Fruit fly (Drosophila melanogaster): ENCODE data around the gene CG9801.

CG9801 gene

DNA sequence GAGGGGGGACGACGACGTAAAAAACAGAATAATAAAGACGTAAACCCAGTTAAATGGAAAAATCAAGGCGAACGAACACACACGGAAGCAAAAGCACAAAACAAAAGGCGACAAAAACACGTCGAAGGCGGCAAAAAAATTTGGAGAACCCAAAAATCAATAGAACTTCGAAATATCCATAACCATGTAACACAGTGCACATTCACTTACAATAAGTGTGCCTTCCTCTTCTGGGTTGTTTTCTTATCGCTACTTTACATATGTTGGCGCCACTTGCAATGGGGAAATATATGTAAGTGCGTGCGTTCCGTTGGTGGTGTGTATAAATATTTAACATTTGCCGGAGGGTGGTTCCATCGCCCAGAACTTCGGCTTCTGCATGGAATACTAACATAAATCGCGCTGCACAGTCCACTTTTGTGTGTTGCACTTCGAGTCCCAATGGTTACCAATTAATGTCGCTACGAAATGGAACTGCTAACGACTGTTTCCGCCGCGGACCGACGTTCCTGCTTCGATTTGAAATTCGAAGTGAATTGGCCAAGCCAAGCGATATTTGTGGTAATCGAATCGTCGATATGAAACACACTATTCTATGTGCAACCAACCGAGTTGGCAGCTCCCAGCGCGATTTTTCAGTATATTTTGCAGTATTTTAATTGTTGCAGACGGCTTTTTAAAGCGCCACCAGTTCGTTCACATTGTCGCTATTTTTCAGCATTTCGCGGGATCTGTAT, at the start of gene CG9801, which contains the start of gene Nasp:
CG9801 (minus strand) TSS at position 542 of the 737 bp plus-strand sequence.
Nasp (plus strand) TSS at position 665 of the 737 bp plus-strand sequence.
- TF ChIP-seq CG7372 (GFP tag; IDR thresholded peaks at IDR 0.05) (no peak), cwo (GFP tag; optimal IDR thresholded peaks at IDR 0.05) (no peak), MBD-R2 (GFP tag; IDR thresholded peaks at IDR 0.05) (peak; percentile 77), dimm (GFP tag; IDR thresholded peaks at IDR 0.05) (no peak), CG5245 (GFP tag; optimal IDR thresholded peaks at IDR 0.05) (peak; percentile 7), B-H2 (GFP tag; optimal IDR thresholded peaks at IDR 0.05) (no peak), unc-4 (GFP tag; IDR thresholded peaks at IDR 0.05; ENCODE audit: partially characterized antibody) (peak; percentile 74), CG6765 (GFP tag; optimal IDR thresholded peaks at IDR 0.05) (peak; percentile 7), Sry-δ (GFP tag; optimal IDR thresholded peaks at IDR 0.05) (peak; percentile 83), hb (GFP tag; IDR thresholded peaks at IDR 0.05; ENCODE audit: partially characterized antibody) (peak; percentile 63; the same call in 2 of the 3 replicates), CG14667 (GFP tag; IDR thresholded peaks at IDR 0.05) (no peak), CG18619 (GFP tag; optimal IDR thresholded peaks at IDR 0.05) (no peak), HHEX (GFP tag; optimal IDR thresholded peaks at IDR 0.05) (no peak), CG2889 (GFP tag; IDR thresholded peaks at IDR 0.05) (no peak), CG9797 (GFP tag; optimal IDR thresholded peaks at IDR 0.05) (peak; percentile 94), dmrt99B (tag; optimal IDR thresholded peaks at IDR 0.05) (peak; percentile 21), bowl (GFP tag; IDR thresholded peaks at IDR 0.05) (no peak), Camta (GFP tag; optimal IDR thresholded peaks at IDR 0.05) (no peak), CoRest (tag; optimal IDR thresholded peaks at IDR 0.05) (peak; percentile 44), CG6254 (GFP tag; optimal IDR thresholded peaks at IDR 0.05) (peak; percentile 21), emc (GFP tag; optimal IDR thresholded peaks at IDR 0.05) (no peak), CG3281 (GFP tag; optimal IDR thresholded peaks at IDR 0.05) (peak; percentile 11), CG13775 (GFP tag; optimal IDR thresholded peaks at IDR 0.05) (peak; percentile 31), Myb (GFP tag; optimal IDR thresholded peaks at IDR 0.05) (peak; percentile 84), CG8281 (tag; optimal IDR thresholded peaks at IDR 0.05) (no peak), nom (GFP tag; optimal IDR thresholded peaks at IDR 0.05) (no peak), CG6272 (GFP tag; IDR thresholded peaks at IDR 0.05) (peak; percentile 16; the same call in 1 of the 2 replicates), slou (GFP tag; optimal IDR thresholded peaks at IDR 0.05) (no peak), bbx (GFP tag; IDR thresholded peaks at IDR 0.05; ENCODE audit: partially characterized antibody) (peak; percentile 84), CG4730 (GFP tag; IDR thresholded peaks at IDR 0.05) (no peak), fd96Cb (tag; optimal IDR thresholded peaks at IDR 0.05) (no peak), Atf6 (GFP tag; IDR thresholded peaks at IDR 0.05) (no peak), rib (GFP tag; IDR thresholded peaks at IDR 0.05) (peak; percentile 72; the same call in 1 of the 2 replicates), CG6854 (GFP tag; optimal IDR thresholded peaks at IDR 0.05) (no peak), ara (GFP tag; IDR thresholded peaks at IDR 0.05) (no peak), CG12071 (GFP tag; optimal IDR thresholded peaks at IDR 0.05) (peak; percentile 51), so (GFP tag; IDR thresholded peaks at IDR 0.05) (peak; percentile 48; the same call in 1 of the 3 replicates), lilli (GFP tag; optimal IDR thresholded peaks at IDR 0.05) (peak; percentile 0), bigmax (GFP tag; optimal IDR thresholded peaks at IDR 0.05) (no peak), Awh (GFP tag; IDR thresholded peaks at IDR 0.05) (no peak), CG10565 (GFP tag; optimal IDR thresholded peaks at IDR 0.05) (no peak), crp (GFP tag; optimal IDR thresholded peaks at IDR 0.05) (peak in 1 of 2 experiments; percentile 16), danr (GFP tag; IDR thresholded peaks at IDR 0.05) (no peak), CG32767 (GFP tag; IDR thresholded peaks at IDR 0.05) (no peak), CG12219 (GFP tag; optimal IDR thresholded peaks at IDR 0.05) (peak; percentile 32), CG3995 (GFP tag; optimal IDR thresholded peaks at IDR 0.05) (peak; percentile 67), Nf-YC (tag; optimal IDR thresholded peaks at IDR 0.05) (peak; percentile 20), Rx (GFP tag; IDR thresholded peaks at IDR 0.05) (no peak), CG3838 (GFP tag; optimal IDR thresholded peaks at IDR 0.05) (peak; percentile 53), ham (GFP tag; IDR thresholded peaks at IDR 0.05) (no peak)
